Fruit fly (Drosophila melanogaster) whole organism, embryonic: Measurements from ENCODE around the gene Plap.
A peak's percentile ranks its signal among the peaks of the same experiment; 100 is the strongest.

ENCODE experiments used
- Abd-B ChIP-seq: fragments of 200-800 bp; sonication (Bioruptor generic); optimal IDR thresholded peaks from 2 replicates; lab custom pipeline; 2018; ENCODE audit warnings: missing biosample characterization, mild to moderate bottlenecking, missing genetic modification characterization, moderate library complexity
- CG10147 ChIP-seq: fragments of 200-800 bp; sonication (Bioruptor generic); optimal IDR thresholded peaks from 2 replicates; lab custom pipeline; 2019; ENCODE audit warnings: missing biosample characterization, mild to moderate bottlenecking, missing genetic modification characterization, moderate library complexity
- CG10431 ChIP-seq: fragments of 200-800 bp; sonication (Bioruptor generic); optimal IDR thresholded peaks from 3 replicates; lab custom pipeline; 2018; ENCODE audit warnings: missing biosample characterization, mild to moderate bottlenecking, missing genetic modification characterization
- CG10654 ChIP-seq: fragments of 200-800 bp; sonication (Bioruptor generic); optimal IDR thresholded peaks from 2 replicates; lab custom pipeline; 2016; ENCODE audit warnings: missing biosample characterization, missing genetic modification characterization
- CG12071 ChIP-seq: fragments of 200-800 bp; sonication (Bioruptor generic); optimal IDR thresholded peaks from 3 replicates; lab custom pipeline; 2018; ENCODE audit warnings: missing biosample characterization, mild to moderate bottlenecking, missing genetic modification characterization
- CG12155 ChIP-seq: fragments of 200-800 bp; sonication (Bioruptor generic); optimal IDR thresholded peaks from 3 replicates; lab custom pipeline; 2016; ENCODE audit warnings: missing biosample characterization, missing genetic modification characterization
- CG12942 ChIP-seq: fragments of 200-800 bp; sonication (Bioruptor generic); optimal IDR thresholded peaks from 3 replicates; lab custom pipeline; 2016; ENCODE audit warnings: missing biosample characterization, missing genetic modification characterization
- CG2120 ChIP-seq: fragments of 200-800 bp; sonication (Bioruptor generic); optimal IDR thresholded peaks from 3 replicates; lab custom pipeline; 2016; ENCODE audit warnings: missing biosample characterization, missing genetic modification characterization
- CG2678 ChIP-seq: fragments of 200-800 bp; sonication (Bioruptor generic); optimal IDR thresholded peaks from 3 replicates; lab custom pipeline; 2019; ENCODE audit warnings: missing biosample characterization, mild to moderate bottlenecking, missing genetic modification characterization, moderate library complexity
- CG30020 ChIP-seq: fragments of 200-800 bp; optimal IDR thresholded peaks from 2 replicates; lab custom pipeline; 2019; ENCODE audit warnings: missing biosample characterization, mild to moderate bottlenecking, missing genetic modification characterization, moderate library complexity
- CG32772 ChIP-seq: fragments of 200-800 bp; sonication (Bioruptor generic); IDR thresholded peaks from 2 replicates; pipeline ENCODE4 v1.3.6; 2022; ENCODE audit warnings: missing biosample characterization, missing genetic modification characterization
- CG3281 ChIP-seq: fragments of 200-800 bp; sonication (Bioruptor generic); optimal IDR thresholded peaks from 3 replicates; lab custom pipeline; 2017; ENCODE audit warnings: missing biosample characterization, mild to moderate bottlenecking, missing genetic modification characterization
- CG33213 ChIP-seq: fragments of 200-800 bp; sonication (Bioruptor generic); optimal IDR thresholded peaks from 3 replicates; lab custom pipeline; 2016; ENCODE audit warnings: missing biosample characterization, missing genetic modification characterization
- CG7839 ChIP-seq: fragments of 200-800 bp; sonication (Bioruptor generic); optimal IDR thresholded peaks from 3 replicates; lab custom pipeline; 2018; ENCODE audit warnings: missing biosample characterization, mild to moderate bottlenecking, missing genetic modification characterization, moderate library complexity
- CrebB ChIP-seq: fragments of 200-800 bp; sonication (Bioruptor generic); optimal IDR thresholded peaks from 3 replicates; lab custom pipeline; 2018; ENCODE audit warnings: missing biosample characterization, mild to moderate bottlenecking, missing genetic modification characterization
- Dref ChIP-seq: fragments of 200-800 bp; sonication (Bioruptor generic); IDR thresholded peaks from 2 replicates; pipeline ENCODE4 v1.3.6; 2022; ENCODE audit warnings: missing biosample characterization, missing genetic modification characterization
- E2f1 ChIP-seq: fragments of 200-800 bp; sonication (Bioruptor generic); IDR thresholded peaks from 2 replicates; pipeline ENCODE4 v1.3.6; 2022; ENCODE audit warnings: missing biosample characterization, missing genetic modification characterization
- E2f2 ChIP-seq: fragments of 200-800 bp; sonication (Bioruptor generic); IDR thresholded peaks from 2 replicates; pipeline ENCODE4 v1.3.6; 2022; ENCODE audit warnings: missing biosample characterization, missing genetic modification characterization
- ERR ChIP-seq: fragments of 200-800 bp; sonication (Bioruptor generic); optimal IDR thresholded peaks from 2 replicates; lab custom pipeline; 2016; ENCODE audit warnings: missing biosample characterization, missing genetic modification characterization
- Elba2 ChIP-seq: fragments of 200-800 bp; sonication (Bioruptor generic); optimal IDR thresholded peaks from 3 replicates; lab custom pipeline; 2016; ENCODE audit warnings: missing biosample characterization, missing genetic modification characterization
- HLH54F ChIP-seq: fragments of 200-800 bp; sonication (Bioruptor generic); optimal IDR thresholded peaks from 3 replicates; lab custom pipeline; 2016; ENCODE audit warnings: missing biosample characterization, missing genetic modification characterization
- Lim3 ChIP-seq: fragments of 200-800 bp; sonication (Bioruptor generic); IDR thresholded peaks from 2 replicates; pipeline ENCODE4 v1.3.6; 2022; ENCODE audit warnings: missing biosample characterization, missing genetic modification characterization
- MTF-1 ChIP-seq: fragments of 200-800 bp; sonication (Bioruptor generic); optimal IDR thresholded peaks from 2 replicates; lab custom pipeline; 2018; ENCODE audit warnings: missing biosample characterization, mild to moderate bottlenecking, missing genetic modification characterization, borderline replicate concordance
- Myb ChIP-seq: fragments of 200-800 bp; sonication (Bioruptor generic); optimal IDR thresholded peaks from 2 replicates; lab custom pipeline; 2016; ENCODE audit warnings: missing biosample characterization, missing genetic modification characterization
- NFAT ChIP-seq: fragments of 200-800 bp; sonication (Bioruptor generic); IDR thresholded peaks from 2 replicates; pipeline ENCODE4 v1.3.6; 2022; ENCODE audit warnings: missing biosample characterization, missing genetic modification characterization
- Nf-YA ChIP-seq: fragments of 200-800 bp; sonication (Bioruptor generic); IDR thresholded peaks from 2 replicates; pipeline ENCODE4 v1.3.6; 2022; ENCODE audit warnings: missing biosample characterization, missing genetic modification characterization
- Sin3A ChIP-seq: fragments of >200 bp; optimal IDR thresholded peaks from 2 replicates; lab custom pipeline; 2018
- Sox100B ChIP-seq: fragments of 200-800 bp; sonication (Bioruptor generic); optimal IDR thresholded peaks from 3 replicates; lab custom pipeline; 2018; ENCODE audit warnings: missing biosample characterization, mild to moderate bottlenecking, missing genetic modification characterization
- Tbp ChIP-seq: fragments of >200 bp; optimal IDR thresholded peaks from 2 replicates; lab custom pipeline; 2018; ENCODE audit warnings: missing biosample characterization, missing genetic modification characterization
- Xrp1 ChIP-seq: fragments of 200-800 bp; sonication (Bioruptor generic); IDR thresholded peaks from 2 replicates; pipeline ENCODE4 v1.3.6; 2022; ENCODE audit warnings: missing biosample characterization, missing genetic modification characterization
- bcd ChIP-seq: fragments of 200-800 bp; sonication (Bioruptor generic); optimal IDR thresholded peaks from 2 replicates; lab custom pipeline; 2017; ENCODE audit warnings: missing biosample characterization, mild to moderate bottlenecking, missing genetic modification characterization
- bowl ChIP-seq: fragments of 200-800 bp; sonication (Bioruptor generic); IDR thresholded peaks from 2 replicates; pipeline ENCODE4 v1.3.6; 2022; ENCODE audit warnings: missing biosample characterization, missing genetic modification characterization
- chinmo ChIP-seq: fragments of 200-800 bp; sonication (Bioruptor generic); IDR thresholded peaks from 4 replicates; pipeline ENCODE4 v1.3.6; 2022; ENCODE audit warnings: missing biosample characterization, missing genetic modification characterization; ENCODE audit not compliant: partially characterized antibody
- ci ChIP-seq: fragments of 200-800 bp; sonication (Bioruptor generic); IDR thresholded peaks from 3 replicates; pipeline ENCODE4 v1.3.6; 2022; ENCODE audit warnings: missing biosample characterization, missing genetic modification characterization
- crp ChIP-seq, 2 experiments: fragments of 200-800 bp; sonication (Bioruptor generic); optimal IDR thresholded peaks; 2 replicates in 1 of 2; 3 replicates in 1 of 2; lab custom pipeline; 2017; ENCODE audit warnings: missing biosample characterization in 2 of 2, missing genetic modification characterization in 2 of 2, mild to moderate bottlenecking in 1 of 2, moderate library complexity in 1 of 2
- her ChIP-seq: fragments of 200-800 bp; sonication (Bioruptor generic); optimal IDR thresholded peaks from 2 replicates; lab custom pipeline; 2016; ENCODE audit warnings: missing biosample characterization, missing genetic modification characterization
- nerfin-2 ChIP-seq: fragments of 200-800 bp; sonication (Bioruptor generic); IDR thresholded peaks from 2 replicates; pipeline ENCODE4 v1.3.6; 2022; ENCODE audit warnings: missing biosample characterization, missing genetic modification characterization; ENCODE audit not compliant: partially characterized antibody
- onecut ChIP-seq: fragments of 200-800 bp; sonication (Bioruptor generic); IDR thresholded peaks from 2 replicates; pipeline ENCODE4 v1.3.6; 2022; ENCODE audit warnings: missing biosample characterization, missing genetic modification characterization
- otp ChIP-seq: fragments of 200-800 bp; sonication (Bioruptor generic); IDR thresholded peaks from 3 replicates; pipeline ENCODE4, ENCODE4 v1.3.6; 2022; ENCODE audit warnings: missing biosample characterization, missing genetic modification characterization
- peb ChIP-seq: fragments of 200-800 bp; sonication (Bioruptor generic); IDR thresholded peaks from 2 replicates; pipeline ENCODE4 v1.3.6; 2022; ENCODE audit warnings: missing biosample characterization, missing genetic modification characterization
- scrt ChIP-seq: fragments of 200-800 bp; sonication (Bioruptor generic); optimal IDR thresholded peaks from 2 replicates; lab custom pipeline; 2018; ENCODE audit warnings: missing biosample characterization, mild to moderate bottlenecking, missing genetic modification characterization, moderate library complexity
- sisA ChIP-seq: fragments of 200-800 bp; sonication (Bioruptor generic); IDR thresholded peaks from 2 replicates; pipeline ENCODE4 v1.3.6; 2022; ENCODE audit warnings: missing biosample characterization, missing genetic modification characterization
- sqz ChIP-seq: fragments of 200-800 bp; sonication (Bioruptor generic); optimal IDR thresholded peaks from 3 replicates; lab custom pipeline; 2018; ENCODE audit warnings: missing biosample characterization, mild to moderate bottlenecking, missing genetic modification characterization
- twi ChIP-seq: fragments of 200-800 bp; optimal IDR thresholded peaks from 2 replicates; lab custom pipeline; 2019; ENCODE audit warnings: missing biosample characterization, mild to moderate bottlenecking, missing genetic modification characterization, moderate library complexity
- unpg ChIP-seq: fragments of 200-800 bp; sonication (Bioruptor generic); optimal IDR thresholded peaks from 3 replicates; lab custom pipeline; 2018; ENCODE audit warnings: missing biosample characterization, mild to moderate bottlenecking, missing genetic modification characterization, moderate library complexity
- zen2 ChIP-seq: fragments of 200-800 bp; sonication (Bioruptor generic); IDR thresholded peaks from 3 replicates; pipeline ENCODE4 v1.3.6; 2022; ENCODE audit warnings: missing biosample characterization, missing genetic modification characterization; ENCODE audit not compliant: partially characterized antibody
- zf30C ChIP-seq: fragments of 200-800 bp; sonication (Bioruptor generic); optimal IDR thresholded peaks from 3 replicates; lab custom pipeline; 2018; ENCODE audit warnings: missing biosample characterization, mild to moderate bottlenecking, missing genetic modification characterization
- zfh1 ChIP-seq: fragments of 200-800 bp; sonication (Bioruptor generic); IDR thresholded peaks from 3 replicates; pipeline ENCODE4 v1.3.6; 2022; ENCODE audit warnings: missing biosample characterization, missing genetic modification characterization

The Plap gene

DNA sequence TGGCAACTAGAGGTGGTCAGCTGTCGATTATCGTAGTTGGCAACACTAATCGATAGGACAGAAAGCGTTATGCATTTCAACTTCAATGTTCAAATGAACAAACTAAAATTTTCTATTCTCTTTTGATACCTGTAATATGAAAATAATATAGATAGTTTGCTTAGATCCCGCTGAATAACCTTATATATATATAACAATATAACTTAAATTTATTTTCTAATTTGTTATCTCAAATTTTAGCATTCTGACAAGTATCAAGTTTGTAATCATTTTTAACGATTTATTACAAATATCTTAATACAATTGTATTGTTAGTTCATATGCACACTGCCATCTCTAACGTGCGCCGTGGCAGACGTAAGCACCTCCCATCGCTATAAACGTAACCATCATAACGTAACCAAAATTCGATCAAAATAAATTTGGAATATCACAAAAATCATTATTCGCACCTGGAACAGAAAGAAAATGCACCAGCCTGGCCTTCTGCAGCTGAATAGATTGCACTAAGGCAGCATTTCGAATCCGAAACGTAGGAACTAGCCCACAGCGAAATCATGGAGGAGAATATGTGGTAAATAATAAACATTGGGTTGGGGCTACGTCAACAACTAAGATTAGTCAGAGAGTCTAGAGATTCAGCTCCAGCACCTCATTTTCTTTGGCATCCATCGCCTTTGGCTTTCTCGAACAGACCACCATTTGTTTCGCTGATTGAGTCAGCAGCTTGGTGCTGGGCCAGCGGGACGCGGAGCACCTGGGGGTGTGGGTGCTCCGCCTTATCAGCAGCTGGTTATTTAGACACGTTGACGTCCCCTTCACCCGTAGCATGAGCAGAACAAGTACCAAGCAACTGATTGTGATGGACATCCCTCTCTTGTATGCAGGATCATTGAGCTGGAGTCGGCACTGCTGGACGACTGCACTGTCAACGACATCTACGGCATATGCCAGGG is 41.0 kb downstream of the Plap start, which contains the start of the genes Pino and TBC1D23 (continued):
- 0 out of 4 replicates have a peak, but pooled peaks have one; percentile 4 for TF ChIP-seq chinmo (GFP tag; lab: Robert Waterston, UW)
- TF ChIP-seq unpg (GFP tag; lab: Kevin White, UChicago) = peak; percentile 59
- no peak for TF ChIP-seq crp (GFP tag; optimal IDR thresholded peaks at IDR 0.05; lab: Kevin White, UChicago)
- TF ChIP-seq her (GFP tag; lab: Kevin White, UChicago) = no peak
- peak; percentile 59 for TF ChIP-seq sisA (GFP tag; lab: Robert Waterston, UW)
- TF ChIP-seq CG12071 (GFP tag; lab: Kevin White, UChicago) = no peak
- TF ChIP-seq CG12942 (GFP tag; lab: Kevin White, UChicago) = peak; percentile 72
- peak; percentile 65; the same call in 2 of the 3 replicates for TF ChIP-seq zfh1 (GFP tag; lab: Robert Waterston, UW)
- TF ChIP-seq CG10147 (GFP tag; lab: Kevin White, UChicago) = peak; percentile 36
- peak; percentile 71 for TF ChIP-seq Sox100B
- peak; percentile 78 for TF ChIP-seq CG2678 (tag; lab: Kevin White, UChicago)
- peak; percentile 33; the same call in 1 of the 2 replicates for TF ChIP-seq onecut
- no peak for TF ChIP-seq CG10431 (GFP tag; lab: Kevin White, UChicago)
- TF ChIP-seq Myb (GFP tag; lab: Kevin White, UChicago) = peak; percentile 52
- peak; percentile 79 for TF ChIP-seq CG7839
- 0 out of 3 replicates have a peak, but pooled peaks have one; percentile 42 for TF ChIP-seq zen2 (GFP tag; lab: Robert Waterston, UW)
- peak; percentile 26 for TF ChIP-seq HLH54F (GFP tag; lab: Kevin White, UChicago)
- TF ChIP-seq Tbp (GFP tag; lab: Kevin White, UChicago) = no peak
- TF ChIP-seq E2f2 (GFP tag; lab: Robert Waterston, UW) = peak; percentile 34; the same call in 1 of the 2 replicates
- no peak for TF ChIP-seq Nf-YA
- TF ChIP-seq ERR (GFP tag; lab: Kevin White, UChicago) = no peak
- peak; percentile 49 for TF ChIP-seq twi
- TF ChIP-seq Elba2 (GFP tag; lab: Kevin White, UChicago) = peak; percentile 12
- TF ChIP-seq bowl (GFP tag; lab: Robert Waterston, UW) = no peak
- TF ChIP-seq Lim3 (GFP tag; lab: Robert Waterston, UW) = no peak
- peak; percentile 68 for TF ChIP-seq CG10654
- peak; percentile 67 for TF ChIP-seq CG3281
- TF ChIP-seq MTF-1 = no peak
- peak; percentile 48 for TF ChIP-seq scrt (GFP tag; lab: Kevin White, UChicago)
- TF ChIP-seq CG33213 (GFP tag; lab: Kevin White, UChicago) = peak; percentile 14
- no peak for TF ChIP-seq ci
- peak; percentile 70 for TF ChIP-seq NFAT (GFP tag; lab: Robert Waterston, UW)
- TF ChIP-seq E2f1 = peak; percentile 66
- TF ChIP-seq CrebB (tag; lab: Kevin White, UChicago) = peak; percentile 14
- TF ChIP-seq bcd (GFP tag; lab: Kevin White, UChicago) = peak; percentile 72
- peak; percentile 72 for TF ChIP-seq CG12155 (GFP tag; lab: Kevin White, UChicago)
- TF ChIP-seq zf30C (GFP tag; lab: Kevin White, UChicago) = no peak
- TF ChIP-seq Sin3A (lab: Kevin White, UChicago) = no peak
- peak; percentile 75 for TF ChIP-seq Xrp1
- peak; percentile 72 for TF ChIP-seq CG30020
- peak; percentile 56 for TF ChIP-seq CG32772 (GFP tag; lab: Robert Waterston, UW)
- TF ChIP-seq CG2120 (GFP tag; lab: Kevin White, UChicago) = peak; percentile 80
- peak; percentile 68 for TF ChIP-seq Dref
- TF ChIP-seq Abd-B (GFP tag; lab: Kevin White, UChicago) = peak; percentile 74
- no peak for TF ChIP-seq otp (GFP tag; lab: Robert Waterston, UW)
- peak; percentile 45; the same call in 1 of the 2 replicates for TF ChIP-seq nerfin-2 (GFP tag; lab: Robert Waterston, UW)
- TF ChIP-seq peb = no peak
- no peak for TF ChIP-seq sqz (GFP tag; lab: Kevin White, UChicago)
